Fruit fly (Drosophila melanogaster) ovary, adult (tissue): ENCODE measurements around the gene CG33509.

Experiments used
- CG17801 ChIP-seq: fragments of 200-800 bp; optimal IDR thresholded peaks from 2 replicates; lab custom pipeline; 2019; ENCODE audit warnings: missing biosample characterization, mild to moderate bottlenecking, missing genetic modification characterization, moderate library complexity; ENCODE audit not compliant: partially characterized antibody

CG33509 gene

dm6 chr2L:21086406-21086805 is at the start of gene CG33509:
CG33509 (minus strand) TSS chr2L:21086506.
- no peak for TF ChIP-seq CG17801 (GFP tag; lab: Kevin White, UChicago)

dm6 chr2L:21135764-21136163 is 49.5 kb upstream of the CG33509 start:
- no peak for TF ChIP-seq CG17801 (GFP tag; lab: Kevin White, UChicago)

- no peak for TF ChIP-seq CG17801 (GFP tag; lab: Kevin White, UChicago)
These were observed 29.4 kb upstream of the CG33509 start for dm6 chr2L:21115687-21116086.

dm6 chr2L:21113546-21113945 is 27.2 kb upstream of the CG33509 start:
- TF ChIP-seq CG17801 (GFP tag; lab: Kevin White, UChicago), result no peak

- TF ChIP-seq CG17801 (GFP tag; lab: Kevin White, UChicago), result no peak
These were observed 25.5 kb upstream of the CG33509 start for dm6 chr2L:21111849-21112248.

dm6 chr2L:21109680-21110079 is 23.4 kb upstream of the CG33509 start:
- no peak for TF ChIP-seq CG17801 (GFP tag; lab: Kevin White, UChicago)

- TF ChIP-seq CG17801 (GFP tag; lab: Kevin White, UChicago), result peak; percentile 6
These were observed 22.5 kb upstream of the CG33509 start for dm6 chr2L:21108759-21109282.

- no peak for TF ChIP-seq CG17801 (GFP tag; lab: Kevin White, UChicago)
These were observed 21.6 kb upstream of the CG33509 start for dm6 chr2L:21107651-21108489.

- TF ChIP-seq CG17801 (GFP tag; lab: Kevin White, UChicago), result no peak
These were observed 18.8 kb upstream of the CG33509 start for dm6 chr2L:21105127-21105526.

dm6 chr2L:21104326-21104725 is 18.0 kb upstream of the CG33509 start, which contains the start of the genes CG46307 and Nhe2:
CG46307 (plus strand) TSS chr2L:21104568.
Nhe2 (plus strand) TSS chr2L:21104568.
- TF ChIP-seq CG17801 (GFP tag; lab: Kevin White, UChicago), result no peak

- no peak for TF ChIP-seq CG17801 (GFP tag; lab: Kevin White, UChicago)
These were observed 16.2 kb upstream of the CG33509 start, which contains the start of gene CG9257 for dm6 chr2L:21102399-21103108. CG9257 (plus strand) TSS chr2L:21102743.

- no peak for TF ChIP-seq CG17801 (GFP tag; lab: Kevin White, UChicago)
These were observed 11.5 kb upstream of the CG33509 start for dm6 chr2L:21097850-21098249.

dm6 chr2L:21096448-21096994 is 10.2 kb upstream of the CG33509 start, which contains the start of gene CG34136:
CG34136 (plus strand) TSS chr2L:21096922.
- peak; percentile 74 for TF ChIP-seq CG17801 (GFP tag; lab: Kevin White, UChicago)

dm6 chr2L:21090958-21091357 is 4.7 kb upstream of the CG33509 start, which contains the start of gene CG14397:
CG14397 (plus strand) TSS chr2L:21091227.
- TF ChIP-seq CG17801 (GFP tag; lab: Kevin White, UChicago), result no peak

- no peak for TF ChIP-seq CG17801 (GFP tag; lab: Kevin White, UChicago)
These were observed 2.8 kb upstream of the CG33509 start, which contains the start of gene CG9259 for dm6 chr2L:21089075-21089474. CG9259 (plus strand) TSS chr2L:21089375.
